Worm (Caenorhabditis elegans): Measurements from ENCODE around the gene sams-3.

DNA sequence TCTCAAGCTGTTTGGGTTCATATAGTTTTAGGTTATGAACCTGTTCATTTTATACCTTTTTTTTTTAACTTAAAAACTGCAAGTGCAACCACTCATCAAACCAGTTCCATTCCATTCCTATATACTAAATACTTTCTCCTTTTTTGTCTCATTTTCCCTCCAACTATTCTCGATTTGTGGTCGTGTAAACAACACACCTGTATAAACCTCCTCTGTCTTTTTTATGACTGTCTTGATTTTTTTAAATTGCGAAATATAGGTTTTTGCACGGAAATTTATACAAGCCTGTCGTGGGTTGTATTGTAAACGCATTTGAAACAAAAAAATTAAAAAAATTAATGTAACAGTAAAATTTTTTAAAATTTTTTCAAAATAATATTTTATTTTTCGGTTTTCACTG, 32.0 kb upstream of the sams-3 start:
- TF ChIP-seq dpl-1 (GFP tag; optimal IDR thresholded peaks at IDR 0.05) (no peak), ama-1 (optimal IDR thresholded peaks at IDR 0.05) (no peak), ama-1 (GFP tag; optimal IDR thresholded peaks at IDR 0.05) (no peak), T07F8.4 (tag; optimal IDR thresholded peaks at IDR 0.05) (no peak), lin-26 (GFP tag; IDR thresholded peaks at IDR 0.05) (no peak), F49E8.2 (tag; optimal IDR thresholded peaks at IDR 0.05; ENCODE audit: insufficient read depth) (no peak), athp-1 (tag; optimal IDR thresholded peaks at IDR 0.05) (no peak), hlh-12 (tag; optimal IDR thresholded peaks at IDR 0.05) (no peak), F39B2.1 (GFP tag; IDR thresholded peaks at IDR 0.05) (no peak), madf-8 (GFP tag; conservative IDR thresholded peaks at IDR 0.05) (no peak), lin-40 (tag; optimal IDR thresholded peaks at IDR 0.05) (no peak), ceh-27 (GFP tag; optimal IDR thresholded peaks at IDR 0.05) (no peak), him-1 (tag; optimal IDR thresholded peaks at IDR 0.05) (no peak), madf-10 (tag; optimal IDR thresholded peaks at IDR 0.05) (no peak), nfya-1 (tag; optimal IDR thresholded peaks at IDR 0.05; ENCODE audit: borderline replicate concordance, insufficient read depth) (no peak)

All from whole organism, young adult.